Fruit fly (Drosophila melanogaster): ENCODE data around the gene Hcs.

DNA sequence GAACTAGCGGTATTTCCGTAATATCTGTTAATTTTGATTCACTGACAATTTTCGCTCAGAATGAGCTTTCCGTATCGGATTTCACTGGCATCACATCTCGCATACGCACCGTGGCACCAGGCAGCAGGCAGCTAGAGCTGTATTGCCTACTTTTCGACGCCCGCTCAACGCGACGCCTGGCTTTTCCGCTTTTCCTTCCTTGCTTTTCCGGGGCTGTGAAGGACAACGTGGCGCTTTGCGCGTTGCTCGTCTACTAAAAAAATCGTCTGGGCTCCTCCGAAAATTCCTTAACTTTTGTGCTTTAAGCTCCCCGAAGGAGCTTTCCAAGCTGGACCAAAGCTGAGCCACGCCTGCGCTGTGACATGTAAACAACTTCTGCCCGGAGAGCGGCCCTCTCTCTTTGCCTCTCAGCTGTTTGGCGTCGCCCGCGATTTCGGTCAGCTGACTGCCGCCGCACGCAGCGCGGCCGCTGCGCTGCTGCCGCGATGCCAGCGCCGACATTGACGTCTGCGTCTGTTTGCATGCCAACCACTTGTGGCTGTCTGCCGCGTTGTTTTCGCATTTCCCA, 48.5 kb downstream of the Hcs start, which contains the start of the genes CG43845 and Nmdar1:
- TF ChIP-seq Spps (tag; optimal IDR thresholded peaks at IDR 0.05): no peak
- TF ChIP-seq CG7928 (GFP tag; optimal IDR thresholded peaks at IDR 0.05): no peak
- no peak for TF ChIP-seq CG3281 (GFP tag; optimal IDR thresholded peaks at IDR 0.05)
- no peak for TF ChIP-seq lov (optimal IDR thresholded peaks at IDR 0.05)
- TF ChIP-seq lov (GFP tag; IDR thresholded peaks at IDR 0.05): no peak
- TF ChIP-seq Poxn (GFP tag; IDR thresholded peaks at IDR 0.05): no peak

Data from whole organism, embryonic.